Worm (Caenorhabditis elegans) whole organism, L1 larva: ENCODE data around the gene F44E2.10.
A peak's percentile ranks its signal among the peaks of the same experiment; 100 is the strongest.

ENCODE experiments used
- C04F5.9 ChIP-seq: sonication (generic microtip); optimal IDR thresholded peaks from 2 replicates; lab custom pipeline; 2016; ENCODE audit warnings: missing genetic modification characterization, missing compliant biosample characterization
- C16A3.4 ChIP-seq: fragments of 150-350 bp; optimal IDR thresholded peaks from 2 replicates; lab custom pipeline; 2014; ENCODE audit warnings: missing biosample characterization, missing genetic modification characterization
- C34B4.2 ChIP-seq: sonication (generic microtip); optimal IDR thresholded peaks from 2 replicates; lab custom pipeline; 2017; ENCODE audit warnings: mild to moderate bottlenecking, missing genetic modification characterization, missing compliant biosample characterization
- alr-1 ChIP-seq: fragments of 200-800 bp; sonication (Bioruptor generic); optimal IDR thresholded peaks from 2 replicates; lab custom pipeline; 2018; ENCODE audit warnings: borderline replicate concordance, mild to moderate bottlenecking, missing genetic modification characterization, missing compliant biosample characterization
- aly-2 ChIP-seq: fragments of 150-350 bp; optimal IDR thresholded peaks from 2 replicates; lab custom pipeline; 2014; ENCODE audit warnings: missing biosample characterization, missing genetic modification characterization
- ceh-88 ChIP-seq: fragments of 200-800 bp; sonication (Bioruptor generic); IDR thresholded peaks from 2 replicates; pipeline ENCODE4 v1.3.6; 2022; ENCODE audit warnings: missing genetic modification characterization, missing compliant biosample characterization
- ces-1 ChIP-seq: fragments of 150-350 bp; optimal IDR thresholded peaks from 2 replicates; lab custom pipeline; 2014; ENCODE audit warnings: missing biosample characterization, missing genetic modification reagents, missing genetic modification characterization
- dpl-1 ChIP-seq, 3 experiments: fragments of 150-350 bp in 2 of 3; sonication (generic microtip) in 1 of 3; optimal IDR thresholded peaks; 2 replicates each; lab custom pipeline; 2014 to 2017; ENCODE audit warnings: missing biosample characterization in 3 of 3, missing genetic modification characterization in 3 of 3, missing genetic modification reagents in 3 of 3
- dsc-1 ChIP-seq: sonication (generic microtip); optimal IDR thresholded peaks from 2 replicates; lab custom pipeline; 2016; ENCODE audit warnings: mild to moderate bottlenecking, missing genetic modification characterization, missing compliant biosample characterization
- efl-3 ChIP-seq: fragments of 200-800 bp; sonication (Bioruptor generic); optimal IDR thresholded peaks from 2 replicates; lab custom pipeline; 2018; ENCODE audit warnings: mild to moderate bottlenecking, missing genetic modification characterization, missing compliant biosample characterization
- egl-13 ChIP-seq: sonication (generic microtip); optimal IDR thresholded peaks from 2 replicates; lab custom pipeline; 2016; ENCODE audit warnings: missing genotype, missing genetic modification reagents, missing genetic modification characterization, missing compliant biosample characterization
- elt-3 ChIP-seq, 6 experiments: fragments of 150-350 bp in 1 of 6; sonication (generic microtip); optimal IDR thresholded peaks; 2 replicates each; lab custom pipeline; 2017 to 2018; ENCODE audit warnings: missing biosample characterization in 6 of 6, missing genetic modification characterization in 6 of 6, inconsistent platforms in 1 of 6
- fkh-4 ChIP-seq: sonication (generic microtip); optimal IDR thresholded peaks from 2 replicates; lab custom pipeline; 2016; ENCODE audit warnings: missing compliant biosample characterization, missing genetic modification characterization, borderline replicate concordance
- fkh-8 ChIP-seq: sonication (generic microtip); optimal IDR thresholded peaks from 2 replicates; lab custom pipeline; 2016; ENCODE audit warnings: mild to moderate bottlenecking, missing genetic modification characterization, missing compliant biosample characterization
- fos-1 ChIP-seq: fragments of 150-350 bp; optimal IDR thresholded peaks from 2 replicates; lab custom pipeline; 2014; ENCODE audit warnings: missing biosample characterization, missing genetic modification characterization
- irx-1 ChIP-seq: sonication (generic microtip); optimal IDR thresholded peaks from 2 replicates; lab custom pipeline; 2016; ENCODE audit warnings: missing genetic modification characterization, missing compliant biosample characterization
- lin-14 ChIP-seq: fragments of 200-800 bp; sonication (Bioruptor generic); optimal IDR thresholded peaks from 2 replicates; lab custom pipeline; 2018; ENCODE audit warnings: mild to moderate bottlenecking, missing genetic modification characterization, moderate library complexity, missing compliant biosample characterization
- lin-15B ChIP-seq: fragments of 150-350 bp; sonication (generic microtip); optimal IDR thresholded peaks from 3 replicates; lab custom pipeline; 2014; ENCODE audit warnings: missing biosample characterization, missing genetic modification characterization
- lin-35 ChIP-seq, 2 experiments: fragments of 150-350 bp; optimal IDR thresholded peaks; 2 replicates each; lab custom pipeline; 2014; ENCODE audit warnings: missing biosample characterization in 2 of 2, missing genetic modification characterization in 2 of 2, missing genetic modification reagents in 2 of 2
- lin-39 ChIP-seq: fragments of 150-350 bp; optimal IDR thresholded peaks from 2 replicates; lab custom pipeline; 2014; ENCODE audit warnings: missing biosample characterization, missing genetic modification reagents, missing genetic modification characterization
- mdl-1 ChIP-seq, 2 experiments: fragments of 150-350 bp; optimal IDR thresholded peaks; 2 replicates each; lab custom pipeline; 2014 to 2017; ENCODE audit warnings: missing biosample characterization in 2 of 2, missing genetic modification characterization in 2 of 2, inconsistent platforms in 1 of 2
- mef-2 ChIP-seq: fragments of 150-350 bp; optimal IDR thresholded peaks from 2 replicates; lab custom pipeline; 2014; ENCODE audit warnings: missing biosample characterization, missing genetic modification characterization
- mep-1 ChIP-seq: fragments of 150-350 bp; optimal IDR thresholded peaks from 2 replicates; lab custom pipeline; 2014; ENCODE audit warnings: missing biosample characterization, missing genetic modification characterization
- nhr-12 ChIP-seq: sonication (generic microtip); optimal IDR thresholded peaks from 2 replicates; lab custom pipeline; 2017; ENCODE audit warnings: missing biosample characterization, missing genetic modification characterization
- nhr-19 ChIP-seq: fragments of 200-800 bp; sonication (Bioruptor generic); conservative IDR thresholded peaks from 2 replicates; pipeline ENCODE4 v1.3.6; 2022; ENCODE audit warnings: missing genetic modification characterization, missing compliant biosample characterization
- nhr-237 ChIP-seq: fragments of 150-350 bp; optimal IDR thresholded peaks from 2 replicates; lab custom pipeline; 2014; ENCODE audit warnings: missing biosample characterization, missing genetic modification characterization
- nhr-28 ChIP-seq: fragments of 150-350 bp; optimal IDR thresholded peaks from 2 replicates; lab custom pipeline; 2014; ENCODE audit warnings: missing biosample characterization, missing genetic modification characterization
- nhr-47 ChIP-seq: sonication (generic microtip); optimal IDR thresholded peaks from 2 replicates; lab custom pipeline; 2016; ENCODE audit warnings: mild to moderate bottlenecking, missing genetic modification characterization, moderate library complexity, missing compliant biosample characterization
- nhr-77 ChIP-seq: fragments of 150-350 bp; optimal IDR thresholded peaks from 2 replicates; lab custom pipeline; 2014; ENCODE audit warnings: missing biosample characterization, missing genetic modification characterization
- nhr-85 ChIP-seq: sonication (generic microtip); peaks from one replicate; lab custom pipeline; 2016; ENCODE audit warnings: missing genetic modification characterization, inconsistent platforms, missing compliant biosample characterization
- nhr-90 ChIP-seq: sonication (generic microtip); optimal IDR thresholded peaks from 2 replicates; lab custom pipeline; 2016; ENCODE audit warnings: mild to moderate bottlenecking, missing genetic modification characterization, missing compliant biosample characterization; ENCODE audit not compliant: poor library complexity
- pag-3 ChIP-seq: sonication (generic microtip); optimal IDR thresholded peaks from 2 replicates; lab custom pipeline; 2017; ENCODE audit warnings: missing genetic modification characterization, mild to moderate bottlenecking, missing compliant biosample characterization, antibody characterized with exemption, borderline replicate concordance; ENCODE audit not compliant: insufficient read depth
- pax-3 ChIP-seq: fragments of 200-800 bp; sonication (Bioruptor generic); optimal IDR thresholded peaks from 2 replicates; lab custom pipeline; 2018; ENCODE audit warnings: mild to moderate bottlenecking, missing genetic modification characterization, moderate library complexity, missing compliant biosample characterization
- pqm-1 ChIP-seq: sonication (generic microtip); optimal IDR thresholded peaks from 3 replicates; lab custom pipeline; 2017; ENCODE audit warnings: missing biosample characterization, missing genetic modification characterization
- rnt-1 ChIP-seq: sonication (generic microtip); optimal IDR thresholded peaks from 2 replicates; lab custom pipeline; 2016; ENCODE audit warnings: mild to moderate bottlenecking, missing genetic modification characterization, moderate library complexity, missing compliant biosample characterization
- skn-1 ChIP-seq: fragments of 150-350 bp; optimal IDR thresholded peaks from 2 replicates; lab custom pipeline; 2014; ENCODE audit warnings: missing biosample characterization, missing genetic modification characterization
- snu-23 ChIP-seq: sonication (generic microtip); optimal IDR thresholded peaks from 2 replicates; lab custom pipeline; 2016; ENCODE audit warnings: missing genetic modification characterization, missing compliant biosample characterization
- swsn-7 ChIP-seq: sonication (generic microtip); optimal IDR thresholded peaks from 2 replicates; lab custom pipeline; 2016; ENCODE audit warnings: missing genetic modification characterization, missing compliant biosample characterization
- tlp-1 ChIP-seq: fragments of 150-350 bp; optimal IDR thresholded peaks from 2 replicates; lab custom pipeline; 2014; ENCODE audit warnings: missing biosample characterization, missing genetic modification characterization
- unc-30 ChIP-seq: sonication (generic microtip); optimal IDR thresholded peaks from 2 replicates; lab custom pipeline; 2017; ENCODE audit warnings: missing biosample characterization, missing genetic modification characterization
- unc-86 ChIP-seq: sonication (generic microtip); optimal IDR thresholded peaks from 2 replicates; lab custom pipeline; 2016; ENCODE audit warnings: missing genetic modification characterization, missing compliant biosample characterization
- vab-15 ChIP-seq: sonication (generic microtip); optimal IDR thresholded peaks from 2 replicates; lab custom pipeline; 2017; ENCODE audit warnings: missing genotype, mild to moderate bottlenecking, missing genetic modification characterization, missing compliant biosample characterization
- xbp-1 ChIP-seq: sonication (generic microtip); optimal IDR thresholded peaks from 2 replicates; lab custom pipeline; 2016; ENCODE audit warnings: missing genetic modification characterization, missing compliant biosample characterization
- zip-4 ChIP-seq: fragments of 200-800 bp; sonication (Bioruptor generic); optimal IDR thresholded peaks from 2 replicates; lab custom pipeline; 2018; ENCODE audit warnings: mild to moderate bottlenecking, missing genetic modification characterization, moderate library complexity, missing compliant biosample characterization
- ztf-4 ChIP-seq: fragments of 150-350 bp; optimal IDR thresholded peaks from 2 replicates; lab custom pipeline; 2014; ENCODE audit warnings: missing biosample characterization, missing genetic modification characterization

The F44E2.10 gene

DNA sequence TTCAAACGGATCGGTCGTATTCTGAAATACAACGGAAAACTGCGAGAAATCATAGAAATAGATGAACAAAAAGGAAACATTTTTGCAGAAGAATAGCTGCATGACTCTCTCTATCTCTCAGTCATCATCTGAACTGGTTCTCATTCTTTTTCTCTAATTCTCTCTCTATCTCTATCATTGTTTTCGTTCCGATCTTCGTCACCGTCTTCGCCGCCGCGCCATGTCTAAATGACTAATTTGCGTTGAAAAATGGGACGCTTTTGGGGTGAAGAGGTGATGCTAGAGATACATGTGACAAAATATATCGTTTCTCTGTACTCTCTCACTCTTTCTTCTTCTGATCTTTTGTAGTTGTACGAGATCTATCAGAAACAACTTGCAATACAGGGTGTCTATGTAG is 50.4 kb downstream of the F44E2.10 start (continued):
- peak; percentile 55 for TF ChIP-seq nhr-90 (tag; lab: Kevin White, UChicago)
- peak; percentile 15 for TF ChIP-seq xbp-1 (tag; lab: Kevin White, UChicago)
- TF ChIP-seq fkh-8 (tag; lab: Kevin White, UChicago) = no peak
- TF ChIP-seq ztf-4 = peak; percentile 15
- TF ChIP-seq skn-1 (tag; lab: Kevin White, UChicago) = peak; percentile 21
- peak; percentile 8 for TF ChIP-seq fos-1
- peak; percentile 11 for TF ChIP-seq nhr-47 (tag; lab: Kevin White, UChicago)
- peak in 1 of 2 experiments; percentile 84 for TF ChIP-seq mdl-1 (tag; optimal IDR thresholded peaks at IDR 0.05; lab: Kevin White, UChicago)
- TF ChIP-seq C04F5.9 = no peak
- TF ChIP-seq tlp-1 (tag; lab: Kevin White, UChicago) = no peak
- no peak for TF ChIP-seq aly-2
- TF ChIP-seq egl-13 (tag; lab: Kevin White, UChicago) = no peak
- TF ChIP-seq lin-35 (GFP tag; optimal IDR thresholded peaks at IDR 0.05; lab: Kevin White, UChicago) = peak; percentile 37 to 61
- peak; percentile 47 for TF ChIP-seq mep-1 (tag; lab: Kevin White, UChicago)
- peak in 2 of 6 experiments; percentile 76 to 89 for TF ChIP-seq elt-3 (tag; optimal IDR thresholded peaks at IDR 0.05; lab: Kevin White, UChicago)
- TF ChIP-seq efl-3 (GFP tag; lab: Kevin White, UChicago) = no peak
- peak; percentile 28 for TF ChIP-seq rnt-1 (tag; lab: Kevin White, UChicago)
- peak; percentile 97 for TF ChIP-seq nhr-85
- TF ChIP-seq alr-1 (tag; lab: Kevin White, UChicago) = no peak
- no peak for TF ChIP-seq ceh-88
- no peak for TF ChIP-seq pqm-1 (tag; lab: Kevin White, UChicago)
- TF ChIP-seq dsc-1 = no peak
- no peak for TF ChIP-seq vab-15 (tag; lab: Kevin White, UChicago)
- no peak for TF ChIP-seq nhr-237 (tag; lab: Kevin White, UChicago)
- TF ChIP-seq snu-23 (GFP tag; lab: Kevin White, UChicago) = peak; percentile 79
- TF ChIP-seq lin-14 (GFP tag; lab: Kevin White, UChicago) = peak; percentile 89
- TF ChIP-seq lin-15B (tag; lab: Kevin White, UChicago) = no peak
- TF ChIP-seq mef-2 (tag; lab: Kevin White, UChicago) = no peak
- no peak for TF ChIP-seq pag-3
- TF ChIP-seq lin-39 = no peak
- TF ChIP-seq irx-1 (tag; lab: Kevin White, UChicago) = no peak
- TF ChIP-seq C34B4.2 = no peak
- no peak for TF ChIP-seq unc-30 (tag; lab: Kevin White, UChicago)
- TF ChIP-seq nhr-77 = no peak
- peak; percentile 18 for TF ChIP-seq C16A3.4 (tag; lab: Kevin White, UChicago)
- peak; percentile 53 for TF ChIP-seq nhr-19 (GFP tag; lab: Robert Waterston, UW)
- no peak for TF ChIP-seq fkh-4 (tag; lab: Kevin White, UChicago)
- no peak for TF ChIP-seq nhr-12 (tag; lab: Kevin White, UChicago)
- TF ChIP-seq swsn-7 = no peak
- TF ChIP-seq unc-86 = no peak
- no peak for TF ChIP-seq nhr-28 (tag; lab: Kevin White, UChicago)
- no peak for TF ChIP-seq ces-1 (GFP tag; lab: Kevin White, UChicago)
- no peak for TF ChIP-seq zip-4
- TF ChIP-seq pax-3 (tag; lab: Kevin White, UChicago) = no peak
- peak in 2 of 3 experiments; percentile 33 to 43 for TF ChIP-seq dpl-1 (GFP tag; optimal IDR thresholded peaks at IDR 0.05; lab: Kevin White, UChicago)
